Worm (Caenorhabditis elegans): ENCODE results near the gene nhl-2.

The nhl-2 gene

DNA sequence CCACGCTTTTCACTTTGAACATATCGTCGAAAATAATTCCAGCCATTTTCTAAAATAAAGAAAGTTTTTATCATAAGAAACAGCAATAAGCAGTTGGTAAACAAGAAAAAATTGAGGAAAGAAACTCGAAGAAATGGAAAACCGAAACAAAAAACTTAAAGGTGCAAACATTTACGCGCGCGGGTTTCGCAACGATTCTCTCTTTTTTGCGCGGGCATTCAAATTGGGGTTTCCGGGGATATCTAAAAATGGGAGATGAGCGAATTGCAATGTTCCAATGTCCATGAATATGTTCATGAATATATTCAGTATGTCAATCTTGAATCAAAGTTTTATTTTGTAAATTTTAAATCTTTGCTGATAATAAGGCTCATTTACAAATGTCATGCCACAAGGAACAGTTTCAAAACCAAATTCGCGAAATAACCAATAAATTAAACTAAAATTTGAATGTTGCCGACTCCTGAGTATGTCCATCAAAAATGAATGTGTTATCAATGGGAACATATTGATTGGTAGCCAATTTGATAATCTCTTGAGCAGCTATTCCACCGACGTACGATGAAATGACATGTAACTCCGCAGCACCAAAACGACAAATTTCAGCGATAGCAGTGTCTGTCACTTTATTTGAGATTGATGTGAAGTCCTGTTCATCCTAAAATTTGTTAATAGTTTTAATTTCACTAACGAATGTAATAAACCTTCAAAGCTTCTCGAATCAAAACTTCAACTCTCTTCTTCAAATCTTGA is 19.3 kb upstream of the nhl-2 start, which contains the start of gene rpb-8 (continued):
- TF ChIP-seq ceh-28 (tag; optimal IDR thresholded peaks at IDR 0.05), result no peak
- TF ChIP-seq jun-1 (tag; optimal IDR thresholded peaks at IDR 0.05), result no peak
- peak; percentile 8 for TF ChIP-seq nhr-25 (tag; optimal IDR thresholded peaks at IDR 0.05)
- no peak for TF ChIP-seq nhr-76 (tag; optimal IDR thresholded peaks at IDR 0.05)
- peak; percentile 71 for TF ChIP-seq pha-4 (tag; optimal IDR thresholded peaks at IDR 0.05)
- TF ChIP-seq fkh-10 (GFP tag; optimal IDR thresholded peaks at IDR 0.05), result no peak
- no peak for TF ChIP-seq hmg-11 (tag; optimal IDR thresholded peaks at IDR 0.05)
- no peak for TF ChIP-seq elt-3 (tag; optimal IDR thresholded peaks at IDR 0.05)

DNA sequence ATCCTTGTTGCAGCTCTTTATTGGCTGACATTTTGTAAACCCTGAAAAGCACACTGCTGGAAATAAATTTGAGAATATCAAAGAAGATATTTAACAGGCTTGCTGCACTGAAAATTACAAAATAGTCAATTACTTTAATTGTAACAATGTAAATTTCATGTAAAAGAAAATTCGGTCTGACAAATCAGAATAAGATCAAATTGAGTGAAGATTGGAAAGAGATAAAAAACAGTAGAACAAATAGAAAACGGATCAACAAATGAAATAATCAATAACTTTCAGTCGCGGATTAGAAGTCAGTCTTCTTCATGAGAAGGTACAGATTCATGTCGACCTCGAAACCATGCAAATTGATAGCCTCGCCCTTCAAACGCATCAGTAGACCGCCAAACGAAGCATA is 18.2 kb upstream of the nhl-2 start, which contains the start of gene rars-1:
Gene rars-1 (minus strand): TSS at position 101 of the 400 bp plus-strand sequence.
- TF ChIP-seq nhr-77 (tag; optimal IDR thresholded peaks at IDR 0.05), result no peak
- no peak for TF ChIP-seq ceh-28 (tag; optimal IDR thresholded peaks at IDR 0.05)
- no peak for TF ChIP-seq nhr-67 (tag; optimal IDR thresholded peaks at IDR 0.05)
- TF ChIP-seq nhr-25 (tag; optimal IDR thresholded peaks at IDR 0.05), result no peak
- no peak for TF ChIP-seq daf-12 (tag; optimal IDR thresholded peaks at IDR 0.05)
- no peak for TF ChIP-seq mml-1 (tag; optimal IDR thresholded peaks at IDR 0.05)
- no peak for TF ChIP-seq egl-27 (tag; optimal IDR thresholded peaks at IDR 0.05)
- no peak for TF ChIP-seq lsy-12 (tag; optimal IDR thresholded peaks at IDR 0.05)
- no peak for TF ChIP-seq fos-1 (tag; optimal IDR thresholded peaks at IDR 0.05)
- TF ChIP-seq elt-3 (tag; optimal IDR thresholded peaks at IDR 0.05), result no peak
- TF ChIP-seq skn-1 (tag; optimal IDR thresholded peaks at IDR 0.05), result no peak
- no peak for TF ChIP-seq tbx-2 (tag; optimal IDR thresholded peaks at IDR 0.05)
- no peak for TF ChIP-seq ZK546.5 (tag; optimal IDR thresholded peaks at IDR 0.05)
- TF ChIP-seq ztf-11 (tag; optimal IDR thresholded peaks at IDR 0.05), result no peak
- no peak for TF ChIP-seq fkh-2 (tag; optimal IDR thresholded peaks at IDR 0.05)
- no peak for TF ChIP-seq mdl-1 (tag; optimal IDR thresholded peaks at IDR 0.05)
- no peak for TF ChIP-seq lin-15B (tag; optimal IDR thresholded peaks at IDR 0.05)
- no peak for TF ChIP-seq nhr-12 (tag; optimal IDR thresholded peaks at IDR 0.05)
- no peak for TF ChIP-seq ceh-9 (tag; optimal IDR thresholded peaks at IDR 0.05)
- no peak for TF ChIP-seq nhr-23 (tag; optimal IDR thresholded peaks at IDR 0.05)

DNA sequence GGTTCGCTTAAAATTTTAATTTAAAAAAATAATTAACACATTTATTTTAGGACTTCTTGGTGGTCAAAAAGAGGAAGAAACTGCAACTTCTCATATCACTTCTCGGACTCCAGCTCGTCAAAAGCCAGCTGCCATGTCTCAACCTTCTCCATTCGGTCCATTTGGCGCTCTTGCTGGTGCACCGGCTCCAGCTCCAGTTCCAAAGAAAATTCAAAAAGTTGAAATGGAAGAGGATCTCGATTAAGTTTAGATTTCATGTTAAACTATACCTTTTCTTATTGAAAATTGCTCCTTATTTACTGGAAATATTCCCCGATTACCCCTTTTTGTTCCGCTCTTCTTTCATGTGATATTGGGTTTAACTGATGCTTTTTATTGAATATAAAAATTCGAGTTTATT is 14.9 kb upstream of the nhl-2 start:
- no peak for TF ChIP-seq nhr-43 (tag; optimal IDR thresholded peaks at IDR 0.05; ENCODE audit: poor library complexity, severe bottlenecking)
- no peak for TF ChIP-seq nfya-1 (tag; optimal IDR thresholded peaks at IDR 0.05; ENCODE audit: insufficient read depth)
- TF ChIP-seq nhr-25 (tag; optimal IDR thresholded peaks at IDR 0.05), result no peak

DNA sequence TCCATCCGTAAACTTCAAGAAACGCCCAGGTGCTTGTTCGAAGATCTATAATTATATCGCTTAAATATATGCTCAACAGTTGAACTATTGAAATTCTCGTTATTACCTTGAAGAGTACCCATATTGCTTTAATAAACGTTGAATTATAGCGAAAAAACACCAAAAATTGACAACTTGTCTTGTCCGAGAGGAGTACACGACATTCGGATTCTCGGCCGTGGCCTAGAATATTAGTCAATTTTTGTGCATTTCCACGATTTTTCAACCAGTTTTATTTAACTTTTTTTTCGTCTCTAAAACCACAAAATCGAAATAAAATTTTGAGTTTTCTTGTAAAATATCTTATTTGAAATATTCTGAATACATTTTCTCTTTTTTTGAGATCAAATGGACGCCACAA is 13.4 kb upstream of the nhl-2 start, which contains the start of the genes F26F4.9 and cee-1:
Gene F26F4.9 (minus strand): TSS at position 205 of the 400 bp plus-strand sequence.
Gene cee-1 (plus strand): TSS at position 383 of the 400 bp plus-strand sequence.
- TF ChIP-seq lsy-12 (tag; optimal IDR thresholded peaks at IDR 0.05) (no peak), pqm-1 (tag; optimal IDR thresholded peaks at IDR 0.05) (peak; percentile 43), nhr-237 (tag; optimal IDR thresholded peaks at IDR 0.05) (no peak), ZK546.5 (tag; optimal IDR thresholded peaks at IDR 0.05) (no peak), R02D3.7 (tag; optimal IDR thresholded peaks at IDR 0.05) (no peak), ceh-82 (tag; optimal IDR thresholded peaks at IDR 0.05) (no peak), elt-2 (tag; optimal IDR thresholded peaks at IDR 0.05) (peak; percentile 6), nhr-11 (tag; optimal IDR thresholded peaks at IDR 0.05) (no peak), nhr-25 (tag; optimal IDR thresholded peaks at IDR 0.05) (no peak), tbx-2 (tag; optimal IDR thresholded peaks at IDR 0.05) (no peak), nhr-76 (tag; optimal IDR thresholded peaks at IDR 0.05) (no peak), ceh-16 (tag; optimal IDR thresholded peaks at IDR 0.05) (no peak), ztf-4 (tag; optimal IDR thresholded peaks at IDR 0.05) (no peak), egl-27 (tag; optimal IDR thresholded peaks at IDR 0.05) (no peak), lin-15B (tag; optimal IDR thresholded peaks at IDR 0.05) (peak; percentile 80), nfya-1 (tag; optimal IDR thresholded peaks at IDR 0.05; ENCODE audit: insufficient read depth) (peak; percentile 65), ama-1 (optimal IDR thresholded peaks at IDR 0.05) (no peak), fos-1 (tag; optimal IDR thresholded peaks at IDR 0.05) (no peak), elt-3 (tag; optimal IDR thresholded peaks at IDR 0.05) (no peak), zag-1 (tag; optimal IDR thresholded peaks at IDR 0.05) (no peak), hmg-11 (tag; optimal IDR thresholded peaks at IDR 0.05) (peak; percentile 33), skn-1 (tag; optimal IDR thresholded peaks at IDR 0.05) (no peak), elt-1 (tag; optimal IDR thresholded peaks at IDR 0.05) (no peak), fkh-2 (tag; optimal IDR thresholded peaks at IDR 0.05) (no peak), ceh-9 (tag; optimal IDR thresholded peaks at IDR 0.05) (no peak), fkh-10 (GFP tag; optimal IDR thresholded peaks at IDR 0.05) (no peak), mml-1 (tag; optimal IDR thresholded peaks at IDR 0.05) (no peak), nhr-43 (tag; optimal IDR thresholded peaks at IDR 0.05; ENCODE audit: poor library complexity, severe bottlenecking) (peak; percentile 90), nhr-67 (tag; optimal IDR thresholded peaks at IDR 0.05) (no peak), eor-1 (tag; optimal IDR thresholded peaks at IDR 0.05) (no peak), nhr-23 (tag; optimal IDR thresholded peaks at IDR 0.05) (peak; percentile 48), nhr-12 (tag; optimal IDR thresholded peaks at IDR 0.05) (no peak), jun-1 (tag; optimal IDR thresholded peaks at IDR 0.05) (peak; percentile 22), pha-4 (tag; optimal IDR thresholded peaks at IDR 0.05) (peak; percentile 71), nhr-28 (tag; optimal IDR thresholded peaks at IDR 0.05) (no peak), egl-5 (tag; optimal IDR thresholded peaks at IDR 0.05) (no peak), ztf-11 (tag; optimal IDR thresholded peaks at IDR 0.05) (no peak), unc-39 (tag; optimal IDR thresholded peaks at IDR 0.05) (no peak), nhr-77 (tag; optimal IDR thresholded peaks at IDR 0.05) (no peak), ceh-28 (tag; optimal IDR thresholded peaks at IDR 0.05) (no peak)
